Comparison of ENCODE assay signal across 3 worm cellular contexts in the genomic region with DNA sequence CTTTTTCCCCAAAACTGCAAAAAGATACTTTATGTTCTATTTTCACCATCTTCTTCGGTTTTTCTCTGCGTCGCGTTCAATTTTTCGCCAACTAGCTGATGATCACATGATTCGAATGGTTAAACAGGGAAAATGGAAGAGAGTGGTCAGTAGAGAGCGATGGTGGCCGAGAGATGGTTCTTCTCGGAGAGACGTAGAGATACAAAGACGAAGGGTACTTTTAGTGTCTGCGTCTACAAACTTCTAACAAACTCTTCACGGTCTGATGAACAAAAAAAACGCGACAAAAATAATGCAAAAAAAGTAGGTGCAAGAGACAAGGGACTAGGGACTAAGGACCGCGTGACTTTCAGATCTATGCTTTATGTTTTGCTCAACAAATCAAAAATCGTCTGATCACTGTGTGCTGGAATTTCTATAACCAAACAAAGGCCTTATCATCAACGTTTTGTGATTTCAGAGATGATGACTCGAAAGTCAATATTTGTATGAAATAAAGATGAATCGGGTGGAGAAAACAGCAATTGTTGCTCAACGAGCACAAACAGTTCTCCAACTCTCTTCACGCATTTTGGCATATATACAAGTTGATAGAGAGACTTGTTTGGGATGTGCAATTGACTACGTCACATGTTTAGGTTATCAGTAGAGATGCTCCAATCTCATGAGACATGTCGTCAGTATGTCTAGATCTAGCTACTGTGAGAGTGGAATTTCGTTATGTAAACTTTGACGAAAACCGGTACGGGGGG.
A peak's percentile ranks its signal among the peaks of the same experiment; 100 is the strongest.
TF ChIP-seq lines count a peak whose summit lies in the region.

No protein-coding gene starts in this region.

TF ChIP-seq in whole organism, L1 larva, 84 proteins besides CTCF, POLR2A, EP300 and RAD21 (continued from another document):
- TF ChIP-seq aly-2 (tag; optimal IDR thresholded peaks at IDR 0.05; lab: Kevin White, UChicago) (peak; percentile 97), Y116A8C.19 (tag; optimal IDR thresholded peaks at IDR 0.05; lab: Kevin White, UChicago; ENCODE audit: borderline replicate concordance) (no peak), irx-1 (tag; optimal IDR thresholded peaks at IDR 0.05; lab: Kevin White, UChicago) (peak; percentile 91), fkh-10 (GFP tag; optimal IDR thresholded peaks at IDR 0.05; lab: Kevin White, UChicago) (peak; percentile 81), zag-1 (tag; optimal IDR thresholded peaks at IDR 0.05; lab: Kevin White, UChicago) (peak; percentile 63), ceh-90 (tag; optimal IDR thresholded peaks at IDR 0.05; lab: Kevin White, UChicago) (peak; percentile 11), lin-35 (GFP tag; optimal IDR thresholded peaks at IDR 0.05; lab: Kevin White, UChicago) (peak; percentile 82 to 89), nhr-11 (tag; optimal IDR thresholded peaks at IDR 0.05; lab: Kevin White, UChicago) (peak; percentile 99), tlp-1 (tag; optimal IDR thresholded peaks at IDR 0.05; lab: Kevin White, UChicago) (no peak), isw-1 (GFP tag; IDR thresholded peaks at IDR 0.05; lab: Robert Waterston, UW) (peak; percentile 80), ceh-63 (GFP tag; optimal IDR thresholded peaks at IDR 0.05; lab: Kevin White, UChicago) (peak; percentile 21), pax-3 (tag; optimal IDR thresholded peaks at IDR 0.05; lab: Kevin White, UChicago) (peak; percentile 88), dpl-1 (GFP tag; optimal IDR thresholded peaks at IDR 0.05; lab: Kevin White, UChicago) (peak; percentile 67 to 75 (median 72)), mdl-1 (tag; optimal IDR thresholded peaks at IDR 0.05; lab: Kevin White, UChicago) (peak; percentile 32 to 96), ceh-88 (GFP tag; IDR thresholded peaks at IDR 0.05; lab: Robert Waterston, UW) (peak; percentile 76), nhr-71 (tag; optimal IDR thresholded peaks at IDR 0.05; lab: Kevin White, UChicago) (peak; percentile 99), jun-1 (tag; optimal IDR thresholded peaks at IDR 0.05; lab: Kevin White, UChicago) (peak; percentile 95), rnt-1 (tag; optimal IDR thresholded peaks at IDR 0.05; lab: Kevin White, UChicago) (peak; percentile 88), egl-27 (tag; optimal IDR thresholded peaks at IDR 0.05; lab: Kevin White, UChicago) (peak; percentile 75 to 94), hlh-17 (GFP tag; optimal IDR thresholded peaks at IDR 0.05; lab: Kevin White, UChicago; ENCODE audit: borderline replicate concordance) (no peak), nhr-19 (GFP tag; conservative IDR thresholded peaks at IDR 0.05; lab: Robert Waterston, UW) (peak; percentile 94), nhr-84 (tag; optimal IDR thresholded peaks at IDR 0.05; lab: Kevin White, UChicago) (no peak), swsn-7 (tag; optimal IDR thresholded peaks at IDR 0.05; lab: Kevin White, UChicago) (peak; percentile 96), lir-3 (tag; optimal IDR thresholded peaks at IDR 0.05; lab: Kevin White, UChicago; ENCODE audit: poor library complexity) (peak; percentile 81), unc-130 (tag; optimal IDR thresholded peaks at IDR 0.05; lab: Kevin White, UChicago) (peak; percentile 95), pqm-1 (tag; optimal IDR thresholded peaks at IDR 0.05; lab: Kevin White, UChicago) (no peak), skn-1 (tag; optimal IDR thresholded peaks at IDR 0.05; lab: Kevin White, UChicago) (peak; percentile 96), nhr-28 (tag; optimal IDR thresholded peaks at IDR 0.05; lab: Kevin White, UChicago) (peak; percentile 45), ama-1 (optimal IDR thresholded peaks at IDR 0.05; lab: Kevin White, UChicago) (peak; percentile 97), ceh-82 (tag; optimal IDR thresholded peaks at IDR 0.05; lab: Kevin White, UChicago) (peak; percentile 81 to 88 (median 87)), nhr-76 (tag; optimal IDR thresholded peaks at IDR 0.05; lab: Kevin White, UChicago) (no peak), sox-4 (tag; optimal IDR thresholded peaks at IDR 0.05; lab: Kevin White, UChicago) (peak; percentile 72), xbp-1 (tag; optimal IDR thresholded peaks at IDR 0.05; lab: Kevin White, UChicago) (peak; percentile 90), efl-3 (GFP tag; optimal IDR thresholded peaks at IDR 0.05; lab: Kevin White, UChicago) (peak; percentile 33), unc-30 (tag; optimal IDR thresholded peaks at IDR 0.05; lab: Kevin White, UChicago) (no peak)
TF ChIP-seq in whole organism, L1 larva: peak in this region for 65.

TF ChIP-seq in whole organism, L4 larva, 104 proteins besides CTCF, POLR2A, EP300 and RAD21 (continued from another document):
- TF ChIP-seq egl-43 (GFP tag; IDR thresholded peaks at IDR 0.05; lab: Robert Waterston, UW): peak; percentile 77
- peak; percentile 24; the same call in 1 of the 2 replicates for TF ChIP-seq nhr-41 (GFP tag; IDR thresholded peaks at IDR 0.05; lab: Robert Waterston, UW)
- no peak for TF ChIP-seq lin-15B (tag; optimal IDR thresholded peaks at IDR 0.05; lab: Kevin White, UChicago)
- TF ChIP-seq nhr-25 (tag; optimal IDR thresholded peaks at IDR 0.05; lab: Kevin White, UChicago; ENCODE audit: borderline replicate concordance, insufficient read depth): peak; percentile 81
- no peak for TF ChIP-seq ceh-82 (tag; optimal IDR thresholded peaks at IDR 0.05; lab: Kevin White, UChicago)
- TF ChIP-seq Y75B8A.6 (GFP tag; IDR thresholded peaks at IDR 0.05; lab: Robert Waterston, UW): 0 out of 2 replicates have a peak, but pooled peaks have one; percentile 74
- TF ChIP-seq F44E2.7 (GFP tag; IDR thresholded peaks at IDR 0.05; lab: Robert Waterston, UW): no peak
- peak; percentile 14 for TF ChIP-seq ceh-28 (tag; optimal IDR thresholded peaks at IDR 0.05; lab: Kevin White, UChicago)
- no peak for TF ChIP-seq D1046.2 (GFP tag; IDR thresholded peaks at IDR 0.05; lab: Robert Waterston, UW)
- peak; percentile 70 for TF ChIP-seq ceh-20 (GFP tag; IDR thresholded peaks at IDR 0.05; lab: Robert Waterston, UW)
- no peak for TF ChIP-seq Y5F2A.4 (GFP tag; optimal IDR thresholded peaks at IDR 0.05; lab: Kevin White, UChicago)
- TF ChIP-seq gei-8 (GFP tag; optimal IDR thresholded peaks at IDR 0.05; lab: Kevin White, UChicago): peak; percentile 74
- 0 out of 2 replicates have a peak, but pooled peaks have one; percentile 24 for TF ChIP-seq Y105C5A.15 (GFP tag; IDR thresholded peaks at IDR 0.05; lab: Robert Waterston, UW)
- TF ChIP-seq ama-1 (optimal IDR thresholded peaks at IDR 0.05; lab: Kevin White, UChicago): peak; percentile 82
- TF ChIP-seq lin-13 (GFP tag; optimal IDR thresholded peaks at IDR 0.05; lab: Kevin White, UChicago): no peak
- peak; percentile 90 for TF ChIP-seq nhr-28 (tag; optimal IDR thresholded peaks at IDR 0.05; lab: Kevin White, UChicago)
- peak; percentile 94 for TF ChIP-seq nhr-77 (tag; optimal IDR thresholded peaks at IDR 0.05; lab: Kevin White, UChicago)
- TF ChIP-seq zfp-2 (tag; optimal IDR thresholded peaks at IDR 0.05; lab: Kevin White, UChicago): no peak
- peak; percentile 26 for TF ChIP-seq spr-3 (GFP tag; optimal IDR thresholded peaks at IDR 0.05; lab: Kevin White, UChicago)
- peak; percentile 55 for TF ChIP-seq set-16 (GFP tag; IDR thresholded peaks at IDR 0.05; lab: Robert Waterston, UW)
- TF ChIP-seq zfp-3 (GFP tag; conservative IDR thresholded peaks at IDR 0.05; lab: Robert Waterston, UW): 0 out of 2 replicates have a peak, but pooled peaks have one; percentile 42
- TF ChIP-seq daf-8 (GFP tag; IDR thresholded peaks at IDR 0.05; lab: Robert Waterston, UW): no peak
- TF ChIP-seq zag-1 (tag; optimal IDR thresholded peaks at IDR 0.05; lab: Kevin White, UChicago): peak; percentile 52
- no peak for TF ChIP-seq nhr-237 (tag; optimal IDR thresholded peaks at IDR 0.05; lab: Kevin White, UChicago)
- peak; percentile 70; the same call in 1 of the 2 replicates for TF ChIP-seq lin-29 (GFP tag; IDR thresholded peaks at IDR 0.05; lab: Robert Waterston, UW)
- peak; percentile 61 for TF ChIP-seq ztf-7 (tag; optimal IDR thresholded peaks at IDR 0.05; lab: Kevin White, UChicago)
- TF ChIP-seq Y48G9A.11 (GFP tag; IDR thresholded peaks at IDR 0.05; lab: Robert Waterston, UW): no peak
- TF ChIP-seq T20F7.1 (GFP tag; optimal IDR thresholded peaks at IDR 0.05; lab: Kevin White, UChicago): peak; percentile 67
- no peak for TF ChIP-seq ceh-62 (tag; optimal IDR thresholded peaks at IDR 0.05; lab: Kevin White, UChicago)
- TF ChIP-seq ces-1 (GFP tag; optimal IDR thresholded peaks at IDR 0.05; lab: Kevin White, UChicago): peak; percentile 63
- TF ChIP-seq nhr-48 (tag; optimal IDR thresholded peaks at IDR 0.05; lab: Kevin White, UChicago): peak; percentile 95
- no peak for TF ChIP-seq F26F4.8 (GFP tag; conservative IDR thresholded peaks at IDR 0.05; lab: Robert Waterston, UW)
- TF ChIP-seq ceh-32 (tag; optimal IDR thresholded peaks at IDR 0.05; lab: Kevin White, UChicago; ENCODE audit: poor library complexity): no peak
- peak; percentile 82 for TF ChIP-seq tra-1 (GFP tag; IDR thresholded peaks at IDR 0.05; lab: Robert Waterston, UW)
- TF ChIP-seq lim-7 (GFP tag; IDR thresholded peaks at IDR 0.05; lab: Robert Waterston, UW): 0 out of 2 replicates have a peak, but pooled peaks have one; percentile 18
- no peak for TF ChIP-seq attf-4 (tag; optimal IDR thresholded peaks at IDR 0.05; lab: Kevin White, UChicago)
- peak; percentile 6; the same call in 1 of the 2 replicates for TF ChIP-seq ZK337.2 (GFP tag; IDR thresholded peaks at IDR 0.05; lab: Robert Waterston, UW)
- peak; percentile 80 for TF ChIP-seq ctbp-1 (GFP tag; IDR thresholded peaks at IDR 0.05; lab: Robert Waterston, UW)
- TF ChIP-seq T26A8.4 (GFP tag; IDR thresholded peaks at IDR 0.05; lab: Robert Waterston, UW): peak; percentile 67
- peak; percentile 70 for TF ChIP-seq duxl-1 (tag; optimal IDR thresholded peaks at IDR 0.05; lab: Kevin White, UChicago; ENCODE audit: poor library complexity)
- TF ChIP-seq aly-2 (tag; optimal IDR thresholded peaks at IDR 0.05; lab: Kevin White, UChicago): no peak

TF ChIP-seq in whole organism, young adult, 124 proteins besides CTCF, POLR2A, EP300 and RAD21 (continued from another document):
- TF ChIP-seq madf-3 (GFP tag; IDR thresholded peaks at IDR 0.05; lab: Robert Waterston, UW) (peak; percentile 81), tbp1 (GFP tag; optimal IDR thresholded peaks at IDR 0.05; lab: Kevin White, UChicago) (peak; percentile 52), athp-1 (tag; optimal IDR thresholded peaks at IDR 0.05; lab: Kevin White, UChicago) (peak; percentile 69), attf-3 (GFP tag; conservative IDR thresholded peaks at IDR 0.05; lab: Robert Waterston, UW) (no peak), Y53G8AR.9 (GFP tag; conservative IDR thresholded peaks at IDR 0.05; lab: Robert Waterston, UW) (0 out of 2 replicates have a peak, but pooled peaks have one; percentile 12), ztf-6 (GFP tag; IDR thresholded peaks at IDR 0.05; lab: Robert Waterston, UW) (0 out of 2 replicates have a peak, but pooled peaks have one; percentile 20), gei-17 (GFP tag; optimal IDR thresholded peaks at IDR 0.05; lab: Kevin White, UChicago) (peak; percentile 57), rpc-1 (optimal IDR thresholded peaks at IDR 0.05; lab: Kevin White, UChicago) (no peak), rpc-1 (tag; optimal IDR thresholded peaks at IDR 0.05; lab: Kevin White, UChicago) (no peak), attf-5 (GFP tag; optimal IDR thresholded peaks at IDR 0.05; lab: Kevin White, UChicago) (peak; percentile 77), sptf-2 (GFP tag; optimal IDR thresholded peaks at IDR 0.05; lab: Kevin White, UChicago) (no peak), lsy-27 (tag; optimal IDR thresholded peaks at IDR 0.05; lab: Kevin White, UChicago; ENCODE audit: borderline replicate concordance, insufficient read depth) (no peak), snpc-3.4 (tag; optimal IDR thresholded peaks at IDR 0.05; lab: Kevin White, UChicago) (no peak), ceh-58 (GFP tag; IDR thresholded peaks at IDR 0.05; lab: Robert Waterston, UW) (no peak), tbx-9 (tag; optimal IDR thresholded peaks at IDR 0.05; lab: Kevin White, UChicago; ENCODE audit: borderline replicate concordance) (no peak), ccch-3 (GFP tag; optimal IDR thresholded peaks at IDR 0.05; lab: Kevin White, UChicago) (no peak), attf-6 (GFP tag; IDR thresholded peaks at IDR 0.05; lab: Robert Waterston, UW) (no peak), Y53F4B.3 (GFP tag; IDR thresholded peaks at IDR 0.05; lab: Robert Waterston, UW) (no peak), F57C9.4 (tag; optimal IDR thresholded peaks at IDR 0.05; lab: Kevin White, UChicago) (no peak), ama-1 (optimal IDR thresholded peaks at IDR 0.05; lab: Kevin White, UChicago) (no peak), ama-1 (GFP tag; optimal IDR thresholded peaks at IDR 0.05; lab: Kevin White, UChicago) (peak in 1 of 2 experiments; percentile 12), sdz-38 (tag; optimal IDR thresholded peaks at IDR 0.05; lab: Kevin White, UChicago) (no peak), sea-2 (GFP tag; IDR thresholded peaks at IDR 0.05; lab: Robert Waterston, UW) (no peak), hlh-26 (GFP tag; conservative IDR thresholded peaks at IDR 0.05; lab: Robert Waterston, UW) (no peak), mxl-1 (tag; optimal IDR thresholded peaks at IDR 0.05; lab: Kevin White, UChicago) (no peak), snpc-1.1 (tag; optimal IDR thresholded peaks at IDR 0.05; lab: Kevin White, UChicago; ENCODE audit: insufficient read depth) (peak; percentile 5), lsl-1 (GFP tag; optimal IDR thresholded peaks at IDR 0.05; lab: Kevin White, UChicago) (no peak), nhr-179 (tag; optimal IDR thresholded peaks at IDR 0.05; lab: Kevin White, UChicago) (no peak), xnd-1 (tag; optimal IDR thresholded peaks at IDR 0.05; lab: Kevin White, UChicago) (no peak), C06A6.2 (GFP tag; conservative IDR thresholded peaks at IDR 0.05; lab: Robert Waterston, UW) (peak; percentile 76), T26A5.8 (tag; optimal IDR thresholded peaks at IDR 0.05; lab: Kevin White, UChicago) (no peak), nfya-2 (GFP tag; IDR thresholded peaks at IDR 0.05; lab: Robert Waterston, UW) (no peak), aptf-3 (GFP tag; IDR thresholded peaks at IDR 0.05; lab: Robert Waterston, UW) (no peak), D2030.7 (GFP tag; IDR thresholded peaks at IDR 0.05; lab: Robert Waterston, UW) (no peak), mes-4 (tag; optimal IDR thresholded peaks at IDR 0.05; lab: Kevin White, UChicago) (no peak), ceh-91 (GFP tag; IDR thresholded peaks at IDR 0.05; lab: Robert Waterston, UW) (no peak), let-526 (GFP tag; IDR thresholded peaks at IDR 0.05; lab: Robert Waterston, UW) (peak; percentile 64; the same call in 1 of the 2 replicates), madf-10 (tag; optimal IDR thresholded peaks at IDR 0.05; lab: Kevin White, UChicago) (peak; percentile 67), K12H6.12 (tag; optimal IDR thresholded peaks at IDR 0.05; lab: Kevin White, UChicago) (peak; percentile 90), egrh-3 (GFP tag; IDR thresholded peaks at IDR 0.05; lab: Robert Waterston, UW) (0 out of 2 replicates have a peak, but pooled peaks have one; percentile 10)
